Worm (Caenorhabditis elegans): ENCODE data around the gene prmt-1.

ce11 chrV:20279811-20280317, 10.4 kb upstream of the prmt-1 start, which contains the start of gene pqn-94:
- TF ChIP-seq isw-1 (GFP tag; IDR thresholded peaks at IDR 0.05) (no peak), nhr-237 (tag; optimal IDR thresholded peaks at IDR 0.05) (no peak), lin-15B (tag; optimal IDR thresholded peaks at IDR 0.05) (no peak), ces-1 (GFP tag; optimal IDR thresholded peaks at IDR 0.05) (no peak), efl-3 (GFP tag; optimal IDR thresholded peaks at IDR 0.05) (no peak), mep-1 (tag; optimal IDR thresholded peaks at IDR 0.05) (no peak), nhr-12 (tag; optimal IDR thresholded peaks at IDR 0.05) (no peak)

All from whole organism, L1 larva.